Worm (Caenorhabditis elegans) whole organism, mixed stage, embryonic: ENCODE measurements around the gene uig-1.

Experiments used
- M03D4.4 ChIP-seq: sonication (generic microtip); optimal IDR thresholded peaks from 2 replicates; lab custom pipeline; 2017; ENCODE audit warnings: mild to moderate bottlenecking, missing genetic modification characterization, missing compliant biosample characterization
- bed-3 ChIP-seq: fragments of 200-800 bp; sonication (Bioruptor generic); optimal IDR thresholded peaks from 3 replicates; lab custom pipeline; 2018; ENCODE audit warnings: mild to moderate bottlenecking, missing genetic modification characterization, moderate library complexity, missing compliant biosample characterization
- ceh-39 ChIP-seq: fragments of 150-350 bp; optimal IDR thresholded peaks from 2 replicates; lab custom pipeline; 2014; ENCODE audit warnings: missing biosample characterization, missing genetic modification characterization
- ceh-43 ChIP-seq: fragments of 200-800 bp; sonication (Bioruptor generic); optimal IDR thresholded peaks from 2 replicates; lab custom pipeline; 2018; ENCODE audit warnings: mild to moderate bottlenecking, missing genetic modification characterization, moderate library complexity, missing compliant biosample characterization
- ceh-83 ChIP-seq: fragments of 200-800 bp; sonication (Bioruptor generic); optimal IDR thresholded peaks from 2 replicates; lab custom pipeline; 2018; ENCODE audit warnings: mild to moderate bottlenecking, missing genetic modification characterization, missing compliant biosample characterization
- ces-1 ChIP-seq: fragments of 150-350 bp; optimal IDR thresholded peaks from 2 replicates; lab custom pipeline; 2014; ENCODE audit warnings: missing biosample characterization, missing genetic modification reagents, missing genetic modification characterization
- cnd-1 ChIP-seq: fragments of 200-800 bp; sonication (Bioruptor generic); optimal IDR thresholded peaks from 2 replicates; lab custom pipeline; 2018; ENCODE audit warnings: mild to moderate bottlenecking, missing genetic modification characterization, missing compliant biosample characterization
- drap-1 ChIP-seq: fragments of 200-800 bp; sonication (Bioruptor generic); optimal IDR thresholded peaks from 3 replicates; lab custom pipeline; 2018; ENCODE audit warnings: mild to moderate bottlenecking, missing genetic modification characterization, missing compliant biosample characterization
- elt-1 ChIP-seq: sonication (generic microtip); optimal IDR thresholded peaks from 2 replicates; lab custom pipeline; 2017; ENCODE audit warnings: missing genetic modification characterization, mild to moderate bottlenecking, missing compliant biosample characterization, antibody characterized with exemption, moderate library complexity, borderline replicate concordance; ENCODE audit not compliant: insufficient read depth
- elt-3 ChIP-seq: fragments of 150-350 bp; optimal IDR thresholded peaks from 2 replicates; lab custom pipeline; 2014; ENCODE audit warnings: missing biosample characterization, missing genetic modification characterization
- flh-1 ChIP-seq: fragments of 200-800 bp; sonication (Bioruptor generic); optimal IDR thresholded peaks from 2 replicates; lab custom pipeline; 2018; ENCODE audit warnings: mild to moderate bottlenecking, missing genetic modification characterization, moderate library complexity, missing compliant biosample characterization
- ham-2 ChIP-seq: fragments of 200-800 bp; sonication (Bioruptor generic); optimal IDR thresholded peaks from 2 replicates; lab custom pipeline; 2018; ENCODE audit warnings: mild to moderate bottlenecking, missing genetic modification characterization, missing compliant biosample characterization
- hlh-1 ChIP-seq: fragments of 150-350 bp; optimal IDR thresholded peaks from 2 replicates; lab custom pipeline; 2014; ENCODE audit warnings: missing biosample characterization, missing genetic modification reagents, missing genetic modification characterization
- lin-13 ChIP-seq: fragments of 150-350 bp; optimal IDR thresholded peaks from 2 replicates; lab custom pipeline; 2014; ENCODE audit warnings: missing biosample characterization, missing genetic modification characterization
- lin-32 ChIP-seq: fragments of 200-800 bp; sonication (Bioruptor generic); optimal IDR thresholded peaks from 2 replicates; lab custom pipeline; 2018; ENCODE audit warnings: mild to moderate bottlenecking, missing genetic modification characterization, missing compliant biosample characterization
- lsy-2 ChIP-seq: fragments of 150-350 bp; optimal IDR thresholded peaks from 2 replicates; lab custom pipeline; 2014; ENCODE audit warnings: missing biosample characterization, missing genetic modification characterization
- mab-5 ChIP-seq: fragments of 150-350 bp; optimal IDR thresholded peaks from 2 replicates; lab custom pipeline; 2014; ENCODE audit warnings: missing biosample characterization, missing genetic modification characterization
- mep-1 ChIP-seq: fragments of 150-350 bp; optimal IDR thresholded peaks from 2 replicates; lab custom pipeline; 2017; ENCODE audit warnings: missing biosample characterization, missing genetic modification reagents, missing genetic modification characterization, inconsistent platforms
- mls-2 ChIP-seq: sonication (generic microtip); optimal IDR thresholded peaks from 2 replicates; lab custom pipeline; 2016; ENCODE audit warnings: mild to moderate bottlenecking, missing genetic modification characterization, moderate library complexity, missing compliant biosample characterization
- nhr-12 ChIP-seq: fragments of 150-350 bp; optimal IDR thresholded peaks from 2 replicates; lab custom pipeline; 2014; ENCODE audit warnings: missing biosample characterization, missing genetic modification characterization
- nhr-237 ChIP-seq: fragments of 150-350 bp; optimal IDR thresholded peaks from 2 replicates; lab custom pipeline; 2014; ENCODE audit warnings: missing biosample characterization, missing genetic modification characterization
- nhr-28 ChIP-seq: fragments of 150-350 bp; optimal IDR thresholded peaks from 2 replicates; lab custom pipeline; 2014; ENCODE audit warnings: missing biosample characterization, missing genetic modification characterization
- nhr-76 ChIP-seq: sonication (generic microtip); optimal IDR thresholded peaks from 2 replicates; lab custom pipeline; 2017; ENCODE audit warnings: missing biosample characterization, missing genetic modification characterization
- pha-4 ChIP-seq: fragments of 150-350 bp; optimal IDR thresholded peaks from 2 replicates; lab custom pipeline; 2018; ENCODE audit warnings: missing biosample characterization, missing genetic modification reagents, missing genetic modification characterization
- sem-2 ChIP-seq: fragments of 200-800 bp; sonication (Bioruptor generic); optimal IDR thresholded peaks from 2 replicates; lab custom pipeline; 2018; ENCODE audit warnings: mild to moderate bottlenecking, missing genetic modification characterization, missing compliant biosample characterization
- snpc-4 ChIP-seq: fragments of 150-350 bp; optimal IDR thresholded peaks from 2 replicates; lab custom pipeline; 2014; ENCODE audit warnings: missing biosample characterization, missing genetic modification characterization
- sptf-1 ChIP-seq: sonication (generic microtip); optimal IDR thresholded peaks from 2 replicates; lab custom pipeline; 2017; ENCODE audit warnings: mild to moderate bottlenecking, missing genetic modification characterization, moderate library complexity, missing compliant biosample characterization
- tbx-8 ChIP-seq: fragments of 200-800 bp; sonication (Bioruptor generic); optimal IDR thresholded peaks from 2 replicates; lab custom pipeline; 2018; ENCODE audit warnings: mild to moderate bottlenecking, missing genetic modification characterization, moderate library complexity, missing compliant biosample characterization
- unc-120 ChIP-seq: sonication (generic microtip); optimal IDR thresholded peaks from 2 replicates; lab custom pipeline; 2017; ENCODE audit warnings: missing genetic modification characterization, missing compliant biosample characterization; ENCODE audit not compliant: poor library complexity, severe bottlenecking
- unc-39 ChIP-seq: fragments of 150-350 bp; optimal IDR thresholded peaks from 2 replicates; lab custom pipeline; 2014; ENCODE audit warnings: missing biosample characterization, missing genetic modification characterization
- unc-62 ChIP-seq: fragments of 150-350 bp; optimal IDR thresholded peaks from 2 replicates; lab custom pipeline; 2014; ENCODE audit warnings: missing biosample characterization, missing genetic modification reagents, missing genetic modification characterization
- zip-8 ChIP-seq: fragments of 150-350 bp; optimal IDR thresholded peaks from 2 replicates; lab custom pipeline; 2014; ENCODE audit warnings: missing biosample characterization, missing genetic modification characterization
- ztf-11 ChIP-seq: fragments of 150-350 bp; optimal IDR thresholded peaks from 2 replicates; lab custom pipeline; 2014; ENCODE audit warnings: missing biosample characterization, missing genetic modification characterization

The uig-1 gene

ce11 chrV:13317911-13318502 is 22.2 kb upstream of the uig-1 start, which contains the start of the genes col-161 and srh-18:
col-161 (minus strand) TSS chrV:13318011.
srh-18 (plus strand) TSS chrV:13318452.
- TF ChIP-seq sptf-1 (tag; lab: Kevin White, UChicago) (no peak), mep-1 (tag; lab: Kevin White, UChicago) (no peak), bed-3 (GFP tag; lab: Kevin White, UChicago) (no peak), ceh-83 (no peak), lsy-2 (no peak), M03D4.4 (tag; lab: Kevin White, UChicago) (no peak), ces-1 (GFP tag; lab: Kevin White, UChicago) (no peak), drap-1 (no peak), elt-1 (no peak), lin-13 (tag; lab: Kevin White, UChicago) (no peak), nhr-76 (no peak), ham-2 (no peak), unc-120 (tag; lab: Kevin White, UChicago) (no peak), pha-4 (tag; lab: Kevin White, UChicago) (no peak), cnd-1 (tag; lab: Kevin White, UChicago) (no peak), ceh-43 (no peak)

ce11 chrV:13313045-13313623 is 17.4 kb upstream of the uig-1 start, which contains the start of gene C50B6.3:
C50B6.3 (plus strand) TSS chrV:13313573.
- TF ChIP-seq bed-3 (GFP tag; lab: Kevin White, UChicago): no peak
- peak; percentile 25 for TF ChIP-seq lin-13 (tag; lab: Kevin White, UChicago)
- TF ChIP-seq lin-32 (GFP tag; lab: Kevin White, UChicago): no peak
- TF ChIP-seq unc-39 (tag; lab: Kevin White, UChicago): no peak
- TF ChIP-seq ces-1 (GFP tag; lab: Kevin White, UChicago): no peak
- TF ChIP-seq flh-1 (GFP tag; lab: Kevin White, UChicago): no peak
- peak; percentile 31 for TF ChIP-seq ceh-39 (tag; lab: Kevin White, UChicago)
- TF ChIP-seq mls-2 (tag; lab: Kevin White, UChicago): no peak
- TF ChIP-seq nhr-237 (tag; lab: Kevin White, UChicago): no peak
- no peak for TF ChIP-seq sem-2
- TF ChIP-seq pha-4 (tag; lab: Kevin White, UChicago): peak; percentile 17
- TF ChIP-seq mab-5 (tag; lab: Kevin White, UChicago): no peak
- TF ChIP-seq cnd-1 (tag; lab: Kevin White, UChicago): no peak
- no peak for TF ChIP-seq snpc-4 (tag; lab: Kevin White, UChicago)
- no peak for TF ChIP-seq nhr-76
- no peak for TF ChIP-seq hlh-1 (tag; lab: Kevin White, UChicago)
- no peak for TF ChIP-seq zip-8 (tag; lab: Kevin White, UChicago)
- TF ChIP-seq mep-1 (tag; lab: Kevin White, UChicago): peak; percentile 57
- TF ChIP-seq nhr-12 (tag; lab: Kevin White, UChicago): no peak
- TF ChIP-seq lsy-2: peak; percentile 62
- TF ChIP-seq ceh-43: no peak
- no peak for TF ChIP-seq ztf-11 (tag; lab: Kevin White, UChicago)
- no peak for TF ChIP-seq M03D4.4 (tag; lab: Kevin White, UChicago)
- no peak for TF ChIP-seq ham-2
- TF ChIP-seq elt-3 (tag; lab: Kevin White, UChicago): no peak

ce11 chrV:13312210-13312676 is 16.5 kb upstream of the uig-1 start, which contains the start of gene nasp-2:
nasp-2 (minus strand) TSS chrV:13312260.
- TF ChIP-seq unc-62: no peak
- TF ChIP-seq flh-1 (GFP tag; lab: Kevin White, UChicago): no peak
- TF ChIP-seq mab-5 (tag; lab: Kevin White, UChicago): no peak
- TF ChIP-seq elt-3 (tag; lab: Kevin White, UChicago): no peak
- TF ChIP-seq mls-2 (tag; lab: Kevin White, UChicago): no peak
- TF ChIP-seq nhr-28 (tag; lab: Kevin White, UChicago): no peak
- TF ChIP-seq nhr-12 (tag; lab: Kevin White, UChicago): no peak
- no peak for TF ChIP-seq ham-2
- TF ChIP-seq ceh-83: no peak
- TF ChIP-seq cnd-1 (tag; lab: Kevin White, UChicago): no peak
- no peak for TF ChIP-seq lsy-2
- TF ChIP-seq M03D4.4 (tag; lab: Kevin White, UChicago): no peak
- no peak for TF ChIP-seq snpc-4 (tag; lab: Kevin White, UChicago)
- no peak for TF ChIP-seq unc-39 (tag; lab: Kevin White, UChicago)
- no peak for TF ChIP-seq tbx-8 (GFP tag; lab: Kevin White, UChicago)
- TF ChIP-seq lin-13 (tag; lab: Kevin White, UChicago): no peak
